Fruit fly (Drosophila melanogaster) whole organism, prepupa: ENCODE measurements around the gene Ccn.
A peak's percentile ranks its signal among the peaks of the same experiment; 100 is the strongest.

Source experiments
- Blimp-1 ChIP-seq: fragments of 200-800 bp; sonication (Bioruptor generic); optimal IDR thresholded peaks from 3 replicates; lab custom pipeline; 2017; ENCODE audit warnings: missing biosample characterization, missing genetic modification characterization, mild to moderate bottlenecking, moderate library complexity, missing genetic modification reagents
- CG10631 ChIP-seq: fragments of 200-800 bp; sonication (Bioruptor generic); optimal IDR thresholded peaks from 2 replicates; lab custom pipeline; 2016; ENCODE audit warnings: missing biosample characterization, missing genetic modification characterization
- CG11762 ChIP-seq: fragments of 200-800 bp; sonication (Bioruptor generic); optimal IDR thresholded peaks from 3 replicates; lab custom pipeline; 2016; ENCODE audit warnings: missing biosample characterization, missing genetic modification characterization; ENCODE audit not compliant: insufficient read depth
- CG11902 ChIP-seq: fragments of 200-800 bp; sonication (Bioruptor generic); optimal IDR thresholded peaks from 3 replicates; lab custom pipeline; 2016; ENCODE audit warnings: missing biosample characterization, missing genetic modification characterization
- CG15336 ChIP-seq: fragments of 200-800 bp; sonication (Bioruptor generic); IDR thresholded peaks from 2 replicates; pipeline ENCODE4 v1.3.6; 2022; ENCODE audit warnings: missing biosample characterization, missing genetic modification characterization
- CG16779 ChIP-seq: fragments of 200-800 bp; sonication (Bioruptor generic); optimal IDR thresholded peaks from 3 replicates; lab custom pipeline; 2017; ENCODE audit warnings: missing biosample characterization, mild to moderate bottlenecking, missing genetic modification characterization
- CG3032 ChIP-seq: fragments of 200-800 bp; optimal IDR thresholded peaks from 2 replicates; lab custom pipeline; 2019; ENCODE audit warnings: missing biosample characterization, mild to moderate bottlenecking, missing genetic modification characterization, moderate library complexity
- CG31627 ChIP-seq: fragments of 200-800 bp; sonication (Bioruptor generic); optimal IDR thresholded peaks from 3 replicates; lab custom pipeline; 2016; ENCODE audit warnings: missing biosample characterization, missing genetic modification characterization
- CG32006 ChIP-seq: fragments of 200-800 bp; sonication (Bioruptor generic); optimal IDR thresholded peaks from 3 replicates; lab custom pipeline; 2017; ENCODE audit warnings: missing biosample characterization, mild to moderate bottlenecking, missing genetic modification characterization
- CG34406 ChIP-seq: fragments of 200-800 bp; sonication (Bioruptor generic); optimal IDR thresholded peaks from 3 replicates; lab custom pipeline; 2016; ENCODE audit warnings: missing biosample characterization, missing genetic modification characterization
- CG4318 ChIP-seq: fragments of 200-800 bp; sonication (Bioruptor generic); optimal IDR thresholded peaks from 3 replicates; lab custom pipeline; 2017; ENCODE audit warnings: missing biosample characterization, mild to moderate bottlenecking, missing genetic modification characterization
- CG6163 ChIP-seq: fragments of 200-800 bp; sonication (Bioruptor generic); IDR thresholded peaks from 3 replicates; pipeline ENCODE4 v1.3.6; 2022; ENCODE audit warnings: missing biosample characterization, missing genetic modification characterization
- CG6276 ChIP-seq: fragments of 200-800 bp; sonication (Bioruptor generic); optimal IDR thresholded peaks from 2 replicates; lab custom pipeline; 2017; ENCODE audit warnings: missing biosample characterization, mild to moderate bottlenecking, missing genetic modification characterization
- CG6792 ChIP-seq: fragments of 200-800 bp; sonication (Bioruptor generic); optimal IDR thresholded peaks from 3 replicates; lab custom pipeline; 2016; ENCODE audit warnings: missing biosample characterization, missing genetic modification characterization
- CG6854 ChIP-seq: fragments of 200-800 bp; sonication (Bioruptor generic); optimal IDR thresholded peaks from 2 replicates; lab custom pipeline; 2017; ENCODE audit warnings: missing biosample characterization, mild to moderate bottlenecking, missing genetic modification characterization
- CG7368 ChIP-seq: fragments of 200-800 bp; sonication (Bioruptor generic); optimal IDR thresholded peaks from 3 replicates; lab custom pipeline; 2016; ENCODE audit warnings: missing biosample characterization, missing genetic modification characterization
- CG8119 ChIP-seq: fragments of 200-800 bp; sonication (Bioruptor generic); IDR thresholded peaks from 3 replicates; pipeline ENCODE4 v1.3.6; 2022; ENCODE audit warnings: missing biosample characterization, missing genetic modification characterization
- CG9139 ChIP-seq: fragments of 200-800 bp; sonication (Bioruptor generic); optimal IDR thresholded peaks from 3 replicates; lab custom pipeline; 2017; ENCODE audit warnings: missing biosample characterization, mild to moderate bottlenecking, missing genetic modification characterization
- Eip75B ChIP-seq: fragments of 200-800 bp; sonication (Bioruptor generic); optimal IDR thresholded peaks from 3 replicates; lab custom pipeline; 2016; ENCODE audit warnings: missing biosample characterization, missing genetic modification characterization
- Eip78C ChIP-seq: fragments of 200-800 bp; sonication (Bioruptor generic); peaks from one replicate; lab custom pipeline; 2016; ENCODE audit warnings: missing biosample characterization, missing genetic modification characterization
- Eip93F ChIP-seq: fragments of 200-800 bp; sonication (Bioruptor generic); optimal IDR thresholded peaks from 2 replicates; lab custom pipeline; 2016; ENCODE audit warnings: missing biosample characterization, mild to moderate bottlenecking, missing genetic modification characterization
- Ets21C ChIP-seq: fragments of 200-800 bp; sonication (Bioruptor generic); optimal IDR thresholded peaks from 3 replicates; lab custom pipeline; 2016; ENCODE audit warnings: missing biosample characterization, missing genetic modification characterization
- Gug ChIP-seq: fragments of 200-800 bp; sonication (Bioruptor generic); IDR thresholded peaks from 2 replicates; pipeline ENCODE4 v1.3.6; 2022; ENCODE audit warnings: missing biosample characterization, missing genetic modification characterization
- Hr39 ChIP-seq: fragments of 200-800 bp; sonication (Bioruptor generic); optimal IDR thresholded peaks from 2 replicates; lab custom pipeline; 2016; ENCODE audit warnings: missing biosample characterization, missing genetic modification characterization
- Hr4 ChIP-seq: fragments of 200-800 bp; sonication (Bioruptor generic); optimal IDR thresholded peaks from 3 replicates; lab custom pipeline; 2016; ENCODE audit warnings: missing biosample characterization, missing genetic modification characterization
- Met ChIP-seq: fragments of 200-800 bp; sonication (Bioruptor generic); optimal IDR thresholded peaks from 3 replicates; lab custom pipeline; 2016; ENCODE audit warnings: missing biosample characterization, missing genetic modification characterization
- Smox ChIP-seq: fragments of 200-800 bp; sonication (Bioruptor generic); optimal IDR thresholded peaks from 3 replicates; lab custom pipeline; 2016; ENCODE audit warnings: missing biosample characterization, missing genetic modification characterization
- achi ChIP-seq: fragments of 200-800 bp; sonication (Bioruptor generic); optimal IDR thresholded peaks from 3 replicates; lab custom pipeline; 2016; ENCODE audit warnings: missing biosample characterization, missing genetic modification characterization
- cyc ChIP-seq: fragments of 200-800 bp; sonication (Bioruptor generic); optimal IDR thresholded peaks from 3 replicates; lab custom pipeline; 2016; ENCODE audit warnings: missing biosample characterization, missing genetic modification characterization
- dac ChIP-seq: fragments of 200-800 bp; sonication (Bioruptor generic); optimal IDR thresholded peaks from 2 replicates; lab custom pipeline; 2017; ENCODE audit warnings: missing biosample characterization, mild to moderate bottlenecking, missing genetic modification characterization
- eg ChIP-seq: fragments of 200-800 bp; sonication (Bioruptor generic); IDR thresholded peaks from 3 replicates; pipeline ENCODE4 v1.3.6; 2022; ENCODE audit warnings: missing biosample characterization, missing genetic modification characterization
- esn ChIP-seq: fragments of 200-800 bp; sonication (Bioruptor generic); optimal IDR thresholded peaks from 2 replicates; lab custom pipeline; 2016; ENCODE audit warnings: missing biosample characterization, mild to moderate bottlenecking, missing genetic modification characterization, moderate library complexity
- fd59A ChIP-seq: fragments of 200-800 bp; sonication (Bioruptor generic); optimal IDR thresholded peaks from 2 replicates; lab custom pipeline; 2017; ENCODE audit warnings: missing biosample characterization, mild to moderate bottlenecking, missing genetic modification characterization, missing genetic modification reagents
- fd85E ChIP-seq: fragments of 200-800 bp; sonication (Bioruptor generic); optimal IDR thresholded peaks from 3 replicates; lab custom pipeline; 2016; ENCODE audit warnings: missing biosample characterization, missing genetic modification characterization
- net ChIP-seq: fragments of 200-800 bp; sonication (Bioruptor generic); optimal IDR thresholded peaks from 3 replicates; lab custom pipeline; 2016; ENCODE audit warnings: missing biosample characterization, missing genetic modification characterization
- pdm3 ChIP-seq: fragments of 200-800 bp; sonication (Bioruptor generic); optimal IDR thresholded peaks from 3 replicates; lab custom pipeline; 2016; ENCODE audit warnings: missing biosample characterization, missing genetic modification characterization
- salr ChIP-seq, 2 experiments: fragments of 200-800 bp; sonication (Bioruptor generic); optimal IDR thresholded peaks; 3 replicates each; lab custom pipeline; 2016 to 2018; ENCODE audit warnings: missing biosample characterization in 2 of 2, missing genetic modification characterization in 2 of 2, mild to moderate bottlenecking in 1 of 2
- ss ChIP-seq, 2 experiments: fragments of 200-800 bp; sonication (Bioruptor generic); optimal IDR thresholded peaks; 2 replicates in 1 of 2; 3 replicates in 1 of 2; lab custom pipeline; 2017 to 2018; ENCODE audit warnings: mild to moderate bottlenecking in 2 of 2, missing biosample characterization in 2 of 2, missing genetic modification characterization in 2 of 2, moderate library complexity in 1 of 2
- svp ChIP-seq: fragments of 200-800 bp; sonication (Bioruptor generic); peaks from one replicate; lab custom pipeline; 2016; ENCODE audit warnings: missing biosample characterization, missing genetic modification characterization
- topi ChIP-seq: fragments of 200-800 bp; sonication (Bioruptor generic); optimal IDR thresholded peaks from 3 replicates; lab custom pipeline; 2016; ENCODE audit warnings: missing biosample characterization, missing genetic modification characterization
- vri ChIP-seq: fragments of 200-800 bp; sonication (Bioruptor generic); optimal IDR thresholded peaks from 3 replicates; lab custom pipeline; 2016; ENCODE audit warnings: missing biosample characterization, mild to moderate bottlenecking, missing genetic modification characterization

Gene Ccn

DNA sequence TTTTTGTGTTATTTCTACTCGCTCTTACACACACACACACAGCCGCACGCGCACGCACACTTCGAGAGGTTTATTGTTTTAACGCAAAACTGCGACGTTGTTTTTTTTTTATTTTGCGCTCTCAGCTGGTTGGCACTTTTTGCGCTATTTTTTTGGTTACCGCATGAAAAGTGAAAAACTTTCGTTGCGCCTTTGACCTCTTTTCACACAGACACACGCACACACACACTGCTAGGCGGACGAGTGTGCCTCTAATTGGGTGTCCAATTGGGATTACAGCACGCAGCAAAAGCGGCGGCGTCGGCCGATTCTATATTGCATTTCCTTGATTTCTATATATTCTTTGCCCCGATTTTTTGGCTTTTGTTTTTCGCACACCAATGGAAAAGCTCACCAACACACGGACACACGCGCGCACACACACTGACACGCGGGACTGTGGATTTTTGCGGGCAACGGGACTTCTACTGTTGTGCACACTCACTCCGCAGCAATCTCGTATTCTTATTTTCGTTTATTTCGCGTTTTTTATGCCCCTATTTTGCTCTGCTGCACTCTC, 21.4 kb upstream of the Ccn start:
- TF ChIP-seq CG6276 (peak; percentile 41), cyc (GFP tag; lab: Kevin White, UChicago) (no peak), CG32006 (GFP tag; lab: Kevin White, UChicago) (peak; percentile 29), CG8119 (GFP tag; lab: Robert Waterston, UW) (peak; percentile 59; the same call in 2 of the 3 replicates), CG15336 (GFP tag; lab: Robert Waterston, UW) (peak; percentile 29; the same call in 1 of the 2 replicates), vri (GFP tag; lab: Kevin White, UChicago) (peak; percentile 24), eg (peak; percentile 33; the same call in 1 of the 3 replicates), Blimp-1 (GFP tag; lab: Kevin White, UChicago) (peak; percentile 55), Eip78C (GFP tag; lab: Kevin White, UChicago) (no peak), ss (GFP tag; optimal IDR thresholded peaks at IDR 0.05; lab: Kevin White, UChicago) (peak in 1 of 2 experiments; percentile 34), topi (GFP tag; lab: Kevin White, UChicago) (peak; percentile 3), CG6163 (GFP tag; lab: Robert Waterston, UW) (0 out of 3 replicates have a peak, but pooled peaks have one; percentile 21), dac (GFP tag; lab: Kevin White, UChicago) (no peak), pdm3 (GFP tag; lab: Kevin White, UChicago) (no peak)

DNA sequence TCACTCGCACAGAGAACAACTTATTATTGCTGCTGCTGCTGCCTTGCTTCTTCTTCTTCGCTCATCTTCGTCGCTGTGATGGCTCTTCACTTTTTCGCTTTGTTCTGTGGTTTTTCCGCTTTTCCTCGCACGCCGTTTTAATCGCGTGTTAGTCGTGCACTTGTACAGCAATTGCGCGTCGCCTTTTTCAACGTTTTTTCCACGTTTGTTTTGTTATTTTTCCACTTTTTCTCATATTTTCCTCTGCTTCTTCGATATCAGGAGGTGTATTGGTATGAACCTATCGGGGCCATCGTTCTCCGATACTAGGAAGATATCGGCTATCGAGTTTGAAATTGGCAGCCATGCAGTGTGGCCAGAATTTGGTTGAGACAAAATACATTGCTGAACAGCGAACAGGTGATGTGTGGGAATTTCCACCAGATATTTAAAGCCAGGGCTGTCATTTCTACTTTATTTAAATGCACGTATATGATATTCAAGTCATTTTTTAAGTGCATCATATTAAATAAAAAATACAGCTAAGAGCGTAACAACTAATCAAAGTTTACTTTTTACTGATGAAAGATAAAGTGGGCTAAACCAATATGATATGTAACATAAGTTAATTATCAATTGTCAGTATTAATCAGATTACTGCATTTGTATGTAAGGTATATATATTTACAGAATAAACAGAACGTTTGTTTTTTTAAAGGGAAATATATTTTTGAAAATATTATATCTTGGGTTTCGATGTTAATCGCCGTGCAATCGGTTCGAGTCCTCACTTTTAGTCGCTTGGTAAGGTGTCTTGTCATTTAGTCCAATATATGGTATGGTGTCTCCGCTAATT, 20.7 kb upstream of the Ccn start, which contains the start of gene Crtc:
Gene Crtc, minus strand, starts transcription at position 290 of the 835 bp plus-strand sequence.
- TF ChIP-seq CG34406 (GFP tag; lab: Kevin White, UChicago), result no peak
- TF ChIP-seq Eip75B (GFP tag; lab: Kevin White, UChicago), result no peak
- TF ChIP-seq fd85E (GFP tag; lab: Kevin White, UChicago), result peak; percentile 3
- no peak for TF ChIP-seq CG32006 (GFP tag; lab: Kevin White, UChicago)
- TF ChIP-seq Smox (GFP tag; lab: Kevin White, UChicago), result peak; percentile 22
- TF ChIP-seq Gug (GFP tag; lab: Robert Waterston, UW), result no peak; the same call in 1 of the 2 replicates
- peak; percentile 42 for TF ChIP-seq CG6854 (GFP tag; lab: Kevin White, UChicago)
- no peak for TF ChIP-seq CG11902 (GFP tag; lab: Kevin White, UChicago)
- TF ChIP-seq CG15336 (GFP tag; lab: Robert Waterston, UW), result no peak
- no peak for TF ChIP-seq CG6792
- peak; percentile 59 for TF ChIP-seq svp
- TF ChIP-seq Eip93F, result no peak
- TF ChIP-seq Met, result no peak
- TF ChIP-seq Ets21C, result no peak
- TF ChIP-seq ss (GFP tag; optimal IDR thresholded peaks at IDR 0.05; lab: Kevin White, UChicago), result peak in 1 of 2 experiments; percentile 34
- peak; percentile 53 for TF ChIP-seq Eip78C (GFP tag; lab: Kevin White, UChicago)
- TF ChIP-seq pdm3 (GFP tag; lab: Kevin White, UChicago), result peak; percentile 16
- TF ChIP-seq CG4318 (GFP tag; lab: Kevin White, UChicago), result no peak
- TF ChIP-seq CG7368 (GFP tag; lab: Kevin White, UChicago), result no peak
- TF ChIP-seq CG6163 (GFP tag; lab: Robert Waterston, UW), result peak; percentile 57; the same call in 1 of the 3 replicates
- peak; percentile 3 for TF ChIP-seq Hr39 (GFP tag; lab: Kevin White, UChicago)
- TF ChIP-seq CG16779 (tag; lab: Kevin White, UChicago), result peak; percentile 51
- TF ChIP-seq Hr4 (GFP tag; lab: Kevin White, UChicago), result peak; percentile 9
- TF ChIP-seq cyc (GFP tag; lab: Kevin White, UChicago), result peak; percentile 21
- TF ChIP-seq esn (GFP tag; lab: Kevin White, UChicago), result no peak
- TF ChIP-seq fd59A (GFP tag; lab: Kevin White, UChicago), result no peak
- TF ChIP-seq CG3032 (tag; lab: Kevin White, UChicago), result peak; percentile 32
- TF ChIP-seq achi (GFP tag; lab: Kevin White, UChicago), result no peak
- TF ChIP-seq CG31627 (GFP tag; lab: Kevin White, UChicago), result no peak
- TF ChIP-seq CG8119 (GFP tag; lab: Robert Waterston, UW), result no peak
- TF ChIP-seq CG9139 (GFP tag; lab: Kevin White, UChicago), result peak; percentile 12
- TF ChIP-seq CG10631 (GFP tag; lab: Kevin White, UChicago), result peak; percentile 16
- no peak for TF ChIP-seq net
- no peak for TF ChIP-seq salr (GFP tag; optimal IDR thresholded peaks at IDR 0.05; lab: Kevin White, UChicago)
- TF ChIP-seq CG11762 (GFP tag; lab: Kevin White, UChicago), result no peak
